Worm (Caenorhabditis elegans): Measurements from ENCODE around the gene metl-6.

Gene metl-6

DNA sequence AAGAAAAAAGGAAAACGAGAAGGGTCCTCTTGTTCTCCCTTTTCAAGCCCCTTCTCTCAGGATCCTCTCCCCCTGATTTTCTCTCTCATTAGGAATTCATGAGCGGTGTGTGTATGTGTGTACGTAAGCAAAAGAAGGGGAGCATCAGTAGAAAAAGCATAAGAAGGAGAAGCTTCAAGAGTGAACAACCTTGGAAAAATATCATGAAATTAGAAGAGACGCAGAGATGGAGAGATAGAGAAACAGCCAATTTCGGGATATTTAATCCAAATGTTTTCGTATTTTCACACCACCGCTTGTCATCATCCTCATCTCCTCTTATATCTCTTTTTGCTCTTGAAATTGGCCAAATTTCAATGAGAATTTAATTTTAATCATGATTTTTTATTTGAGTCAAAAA, 38.4 kb downstream of the metl-6 start:
- TF ChIP-seq ceh-90 (tag; optimal IDR thresholded peaks at IDR 0.05) (no peak), ama-1 (optimal IDR thresholded peaks at IDR 0.05) (no peak), C16A3.4 (tag; optimal IDR thresholded peaks at IDR 0.05) (no peak), lin-14 (GFP tag; optimal IDR thresholded peaks at IDR 0.05) (peak; percentile 62), sox-4 (tag; optimal IDR thresholded peaks at IDR 0.05) (no peak), zag-1 (tag; optimal IDR thresholded peaks at IDR 0.05) (peak; percentile 7), dsc-1 (tag; optimal IDR thresholded peaks at IDR 0.05) (peak; percentile 68)

ce11 chrIII:3878986-3879756, 42.3 kb downstream of the metl-6 start:
- TF ChIP-seq efl-1 (optimal IDR thresholded peaks at IDR 0.05), result no peak
- TF ChIP-seq efl-1 (GFP tag; optimal IDR thresholded peaks at IDR 0.05 in 1 of 2), result peak in 1 of 2 experiments; percentile 87
- no peak for TF ChIP-seq nhr-90 (tag; optimal IDR thresholded peaks at IDR 0.05; ENCODE audit: poor library complexity)
- TF ChIP-seq unc-62 (GFP tag; optimal IDR thresholded peaks at IDR 0.05), result no peak
- peak; percentile 79 for TF ChIP-seq skn-1 (tag; optimal IDR thresholded peaks at IDR 0.05)
- TF ChIP-seq nhr-85 (tag), result peak; percentile 54
- TF ChIP-seq vab-15 (tag; optimal IDR thresholded peaks at IDR 0.05), result no peak

ce11 chrIII:3876197-3876897, 45.2 kb downstream of the metl-6 start:
- TF ChIP-seq mab-9 (GFP tag; IDR thresholded peaks at IDR 0.05) (no peak), rnt-1 (tag; optimal IDR thresholded peaks at IDR 0.05) (no peak), nhr-71 (tag; optimal IDR thresholded peaks at IDR 0.05) (peak; percentile 30), nhr-85 (tag) (peak; percentile 36), blmp-1 (tag; optimal IDR thresholded peaks at IDR 0.05) (peak; percentile 66), tlp-1 (tag; optimal IDR thresholded peaks at IDR 0.05) (no peak), C34B4.2 (tag; optimal IDR thresholded peaks at IDR 0.05) (no peak), nhr-84 (tag; optimal IDR thresholded peaks at IDR 0.05) (no peak), snu-23 (GFP tag; optimal IDR thresholded peaks at IDR 0.05) (peak; percentile 10), C04F5.9 (tag; optimal IDR thresholded peaks at IDR 0.05) (no peak), efl-1 (optimal IDR thresholded peaks at IDR 0.05) (no peak), efl-1 (GFP tag; optimal IDR thresholded peaks at IDR 0.05 in 1 of 2) (peak in 1 of 2 experiments; percentile 66), elt-2 (tag; optimal IDR thresholded peaks at IDR 0.05) (peak; percentile 52)

ce11 chrIII:3875608-3876007, 45.9 kb downstream of the metl-6 start:
- no peak for TF ChIP-seq aly-2 (tag; optimal IDR thresholded peaks at IDR 0.05)
- TF ChIP-seq dpl-1 (GFP tag; optimal IDR thresholded peaks at IDR 0.05), result peak in 1 of 3 experiments; percentile 21
- TF ChIP-seq lin-15B (tag; optimal IDR thresholded peaks at IDR 0.05), result no peak
- TF ChIP-seq unc-30 (tag; optimal IDR thresholded peaks at IDR 0.05), result no peak
- TF ChIP-seq efl-1 (optimal IDR thresholded peaks at IDR 0.05), result no peak
- peak in 1 of 2 experiments; percentile 85 for TF ChIP-seq efl-1 (GFP tag; optimal IDR thresholded peaks at IDR 0.05 in 1 of 2)
- no peak for TF ChIP-seq ets-5 (GFP tag; IDR thresholded peaks at IDR 0.05)
- TF ChIP-seq pag-3 (tag; optimal IDR thresholded peaks at IDR 0.05; ENCODE audit: borderline replicate concordance, insufficient read depth), result no peak
- TF ChIP-seq unc-62 (GFP tag; optimal IDR thresholded peaks at IDR 0.05), result no peak
- peak; percentile 10 for TF ChIP-seq unc-130 (tag; optimal IDR thresholded peaks at IDR 0.05)
- peak; percentile 66 for TF ChIP-seq snu-23 (GFP tag; optimal IDR thresholded peaks at IDR 0.05)
- no peak for TF ChIP-seq lsy-2 (tag; optimal IDR thresholded peaks at IDR 0.05)
- TF ChIP-seq irx-1 (tag; optimal IDR thresholded peaks at IDR 0.05), result no peak
- no peak for TF ChIP-seq rnt-1 (tag; optimal IDR thresholded peaks at IDR 0.05)
- TF ChIP-seq fkh-4 (tag; optimal IDR thresholded peaks at IDR 0.05; ENCODE audit: borderline replicate concordance), result no peak
- TF ChIP-seq nhr-85 (tag), result peak; percentile 90
- TF ChIP-seq unc-86 (tag; optimal IDR thresholded peaks at IDR 0.05), result no peak
- no peak for TF ChIP-seq ztf-4 (tag; optimal IDR thresholded peaks at IDR 0.05)
- TF ChIP-seq elt-2 (tag; optimal IDR thresholded peaks at IDR 0.05), result peak; percentile 44
- no peak for TF ChIP-seq ceh-88 (GFP tag; IDR thresholded peaks at IDR 0.05)
- no peak for TF ChIP-seq lin-13 (GFP tag; optimal IDR thresholded peaks at IDR 0.05)
- no peak for TF ChIP-seq jun-1 (tag; optimal IDR thresholded peaks at IDR 0.05)
- TF ChIP-seq fos-1 (tag; optimal IDR thresholded peaks at IDR 0.05), result no peak
- TF ChIP-seq F16B12.6 (tag; optimal IDR thresholded peaks at IDR 0.05), result no peak
- no peak for TF ChIP-seq vab-15 (tag; optimal IDR thresholded peaks at IDR 0.05)
- TF ChIP-seq sptf-1 (tag; optimal IDR thresholded peaks at IDR 0.05), result no peak
- peak; percentile 61 for TF ChIP-seq mep-1 (tag; optimal IDR thresholded peaks at IDR 0.05)
- TF ChIP-seq ces-1 (GFP tag; optimal IDR thresholded peaks at IDR 0.05), result no peak
- no peak for TF ChIP-seq hlh-17 (GFP tag; optimal IDR thresholded peaks at IDR 0.05; ENCODE audit: borderline replicate concordance)
- TF ChIP-seq nhr-84 (tag; optimal IDR thresholded peaks at IDR 0.05), result no peak

Data from whole organism, L1 larva.